Worm (Caenorhabditis elegans) whole organism, midembryonic: ENCODE results near the gene C39B10.1.

Source experiments
- T22C8.4 ChIP-seq: fragments of 200-800 bp; sonication (Bioruptor generic); IDR thresholded peaks from 2 replicates; pipeline ENCODE4 v1.3.6; 2022; ENCODE audit warnings: missing genetic modification characterization, missing compliant biosample characterization
- klf-2 ChIP-seq: fragments of 200-800 bp; sonication (Bioruptor generic); conservative IDR thresholded peaks from 2 replicates; pipeline ENCODE4 v1.3.6; 2022; ENCODE audit warnings: missing genetic modification reagents, missing genetic modification characterization, missing compliant biosample characterization
- med-1 ChIP-seq: sonication (generic microtip); optimal IDR thresholded peaks from 2 replicates; lab custom pipeline; 2017; ENCODE audit warnings: missing genetic modification characterization, mild to moderate bottlenecking, missing compliant biosample characterization, antibody characterized with exemption, missing genetic modification reagents; ENCODE audit not compliant: insufficient read depth
- ref-1 ChIP-seq: fragments of 200-800 bp; sonication (Bioruptor generic); conservative IDR thresholded peaks from 2 replicates; pipeline ENCODE4 v1.3.6; 2022; ENCODE audit warnings: missing genetic modification reagents, missing genetic modification characterization, missing compliant biosample characterization
- ztf-29 ChIP-seq: fragments of 200-800 bp; sonication (Bioruptor generic); IDR thresholded peaks from 2 replicates; pipeline ENCODE4 v1.3.6; 2022; ENCODE audit warnings: missing genetic modification reagents, missing genetic modification characterization, missing compliant biosample characterization

DNA sequence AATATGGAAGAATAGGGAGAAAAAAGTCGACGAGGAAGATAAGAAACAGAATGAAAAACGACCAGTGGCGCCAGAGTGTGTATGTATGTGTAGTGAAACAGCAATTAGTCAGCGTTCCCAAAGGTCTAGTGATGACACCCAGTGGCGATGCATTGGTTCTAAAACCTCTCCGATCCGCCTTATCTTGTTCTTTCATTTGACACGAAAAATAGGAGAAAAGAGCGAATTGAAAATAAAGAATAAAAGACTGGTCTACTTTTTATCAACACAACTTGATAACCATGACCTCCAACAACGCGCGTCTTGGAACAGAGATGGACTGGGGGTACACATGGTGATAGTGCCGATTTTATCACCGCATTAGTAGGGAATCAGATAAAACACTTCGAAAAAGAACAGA, 32.6 kb downstream of the C39B10.1 start:
- TF ChIP-seq klf-2 (GFP tag; lab: Robert Waterston, UW) (no peak), ref-1 (GFP tag; lab: Robert Waterston, UW) (no peak), med-1 (GFP tag; lab: Kevin White, UChicago) (no peak), T22C8.4 (no peak), ztf-29 (GFP tag; lab: Robert Waterston, UW) (no peak)
